Worm (Caenorhabditis elegans) whole organism, early embryonic: ENCODE results near the gene srlf-11.

Source experiments
- ama-1 ChIP-seq: fragments of 150-350 bp; optimal IDR thresholded peaks from 2 replicates; lab custom pipeline; 2014
- sea-1 ChIP-seq: fragments of 200-800 bp; sonication (Bioruptor generic); conservative IDR thresholded peaks from 2 replicates; pipeline ENCODE4 v1.3.6; 2022; ENCODE audit warnings: missing genetic modification characterization, missing compliant biosample characterization
- tbx-37 ChIP-seq: fragments of 200-800 bp; sonication (Bioruptor generic); conservative IDR thresholded peaks from 2 replicates; pipeline ENCODE4 v1.3.6; 2022; ENCODE audit warnings: missing genetic modification reagents, missing genetic modification characterization, missing compliant biosample characterization

ce11 chrIV:10891993-10892392, 6.2 kb upstream of the srlf-11 start, which contains the start of gene srlf-12:
- no peak for TF ChIP-seq tbx-37 (GFP tag; lab: Robert Waterston, UW)
- TF ChIP-seq sea-1 (GFP tag; lab: Robert Waterston, UW) = no peak
- no peak for TF ChIP-seq ama-1 (lab: Kevin White, UChicago)
